Fruit fly (Drosophila melanogaster): Measurements from ENCODE around the gene CG42337.

The CG42337 gene

DNA sequence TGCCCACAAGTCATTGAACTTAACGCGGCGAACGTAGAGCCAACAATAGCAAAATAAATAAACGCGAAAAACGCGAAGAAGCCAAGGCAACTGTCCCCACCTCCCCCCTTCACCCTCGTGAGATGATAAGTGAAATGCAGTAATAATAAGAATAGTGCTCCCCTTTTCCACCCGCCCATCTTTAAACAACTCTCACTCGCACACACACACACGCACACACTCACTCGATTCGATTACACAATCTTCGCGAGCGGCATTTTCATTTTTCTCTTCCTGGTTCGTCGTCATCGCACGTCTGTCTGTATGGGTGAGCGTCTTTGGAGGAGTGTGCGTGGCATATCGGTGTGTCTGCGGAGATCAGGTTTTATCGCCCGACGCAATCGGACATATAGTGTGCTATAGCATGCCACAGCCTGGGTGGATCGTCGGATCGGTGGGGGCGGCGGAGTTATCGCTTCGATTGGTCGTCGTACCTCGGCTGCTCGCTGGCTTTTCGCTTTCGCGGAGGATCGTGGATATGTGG lies 31.6 kb upstream of the CG42337 start:
- TF ChIP-seq dac (GFP tag; optimal IDR thresholded peaks at IDR 0.05) (no peak), CG9139 (GFP tag; optimal IDR thresholded peaks at IDR 0.05) (no peak), CG1621 (tag; optimal IDR thresholded peaks at IDR 0.05) (peak; percentile 22), Ets96B (tag; optimal IDR thresholded peaks at IDR 0.05) (no peak), CG11294 (GFP tag; IDR thresholded peaks at IDR 0.05) (no peak), CG6808 (GFP tag; optimal IDR thresholded peaks at IDR 0.05) (no peak), Eip78C (GFP tag) (peak; percentile 89), CG6163 (GFP tag; IDR thresholded peaks at IDR 0.05) (peak; percentile 27; the same call in 2 of the 3 replicates), CG11902 (GFP tag; optimal IDR thresholded peaks at IDR 0.05) (no peak), CG7368 (GFP tag; optimal IDR thresholded peaks at IDR 0.05) (no peak), CG32006 (GFP tag; optimal IDR thresholded peaks at IDR 0.05) (no peak), Hr38 (GFP tag; optimal IDR thresholded peaks at IDR 0.05) (no peak), fd85E (GFP tag; optimal IDR thresholded peaks at IDR 0.05) (peak; percentile 5), Sox15 (GFP tag; optimal IDR thresholded peaks at IDR 0.05) (no peak), vri (GFP tag; optimal IDR thresholded peaks at IDR 0.05) (peak; percentile 88), CG6854 (GFP tag; optimal IDR thresholded peaks at IDR 0.05) (peak; percentile 83), CG34406 (GFP tag; optimal IDR thresholded peaks at IDR 0.05) (peak; percentile 17), CG8119 (GFP tag; IDR thresholded peaks at IDR 0.05) (no peak), Gug (GFP tag; IDR thresholded peaks at IDR 0.05) (no peak), CG10631 (GFP tag; optimal IDR thresholded peaks at IDR 0.05) (no peak), eg (GFP tag; IDR thresholded peaks at IDR 0.05) (no peak), topi (GFP tag; optimal IDR thresholded peaks at IDR 0.05) (peak; percentile 36), CG8319 (GFP tag; optimal IDR thresholded peaks at IDR 0.05) (no peak), acj6 (GFP tag; optimal IDR thresholded peaks at IDR 0.05) (no peak), Lpt (GFP tag; optimal IDR thresholded peaks at IDR 0.05) (peak; percentile 79), net (GFP tag; optimal IDR thresholded peaks at IDR 0.05) (no peak), Eip75B (GFP tag; optimal IDR thresholded peaks at IDR 0.05) (peak; percentile 56), Sox102F (GFP tag; optimal IDR thresholded peaks at IDR 0.05) (peak; percentile 31), Hr39 (GFP tag; optimal IDR thresholded peaks at IDR 0.05) (peak; percentile 45), Met (GFP tag; optimal IDR thresholded peaks at IDR 0.05) (peak; percentile 47), Eip93F (GFP tag; optimal IDR thresholded peaks at IDR 0.05) (no peak), esn (GFP tag; optimal IDR thresholded peaks at IDR 0.05) (peak; percentile 38), CG11762 (GFP tag; optimal IDR thresholded peaks at IDR 0.05; ENCODE audit: insufficient read depth) (no peak), salr (GFP tag; optimal IDR thresholded peaks at IDR 0.05) (no peak), lz (GFP tag; optimal IDR thresholded peaks at IDR 0.05) (peak; percentile 33), spab (GFP tag; optimal IDR thresholded peaks at IDR 0.05) (no peak), CG6792 (GFP tag; optimal IDR thresholded peaks at IDR 0.05) (no peak), fd59A (GFP tag; optimal IDR thresholded peaks at IDR 0.05) (no peak), CG31627 (GFP tag; optimal IDR thresholded peaks at IDR 0.05) (peak; percentile 33), CG6276 (GFP tag; optimal IDR thresholded peaks at IDR 0.05) (no peak), fkh (GFP tag; optimal IDR thresholded peaks at IDR 0.05) (no peak), ss (GFP tag; optimal IDR thresholded peaks at IDR 0.05) (peak; percentile 28 to 42), achi (GFP tag; optimal IDR thresholded peaks at IDR 0.05) (no peak), svp (GFP tag) (peak; percentile 95), CG15336 (GFP tag; IDR thresholded peaks at IDR 0.05) (peak; percentile 21; the same call in 1 of the 2 replicates), CG3919 (GFP tag; optimal IDR thresholded peaks at IDR 0.05) (no peak), cyc (GFP tag; optimal IDR thresholded peaks at IDR 0.05) (peak; percentile 44), Smox (GFP tag; optimal IDR thresholded peaks at IDR 0.05) (peak; percentile 27), Blimp-1 (GFP tag; optimal IDR thresholded peaks at IDR 0.05) (peak; percentile 90), Sox14 (GFP tag; optimal IDR thresholded peaks at IDR 0.05) (peak; percentile 21)
